Fruit fly (Drosophila melanogaster) Kc167 (cell line): ENCODE data around the gene CG7365.

Experiments used
- Myc ChIP-seq: fragments of >200 bp; optimal IDR thresholded peaks from 2 replicates; lab custom pipeline; 2017; ENCODE audit warnings: missing external identifiers
- Sin3A ChIP-seq: fragments of >200 bp; optimal IDR thresholded peaks from 2 replicates; lab custom pipeline; 2018; ENCODE audit warnings: missing external identifiers
- psq ChIP-seq: fragments of >200 bp; optimal IDR thresholded peaks from 2 replicates; lab custom pipeline; 2017; ENCODE audit warnings: missing external identifiers
- ttk ChIP-seq: sonication (Bioruptor generic); optimal IDR thresholded peaks from 2 replicates; lab custom pipeline; 2017; ENCODE audit warnings: missing external identifiers

- no peak for TF ChIP-seq Myc (lab: Kevin White, UChicago)
- no peak for TF ChIP-seq ttk (lab: Kevin White, UChicago)
- TF ChIP-seq psq (lab: Kevin White, UChicago), result no peak
- TF ChIP-seq Sin3A (lab: Kevin White, UChicago), result no peak
Measured at dm6 chr3L:20111434-20111833, 15.7 kb downstream of the CG7365 start, which contains the start of gene Ir76b.
